ENCODE assay signal across 7 worm cellular contexts in genomic region chrIII:11738482-11738881, ce11.
A peak's percentile ranks its signal among the peaks of the same experiment; 100 is the strongest.
TF ChIP-seq lines count a peak whose summit lies in the region.

No protein-coding gene starts in this region.

TF ChIP-seq in whole organism, L1 larva, 84 proteins besides CTCF, POLR2A, EP300 and RAD21 (continues in another document):
- no peak for TF ChIP-seq hlh-17 (GFP tag; optimal IDR thresholded peaks at IDR 0.05; lab: Kevin White, UChicago; ENCODE audit: borderline replicate concordance)
- TF ChIP-seq lir-3 (tag; optimal IDR thresholded peaks at IDR 0.05; lab: Kevin White, UChicago; ENCODE audit: poor library complexity): no peak
- no peak for TF ChIP-seq unc-86 (tag; optimal IDR thresholded peaks at IDR 0.05; lab: Kevin White, UChicago)
- no peak for TF ChIP-seq pqm-1 (tag; optimal IDR thresholded peaks at IDR 0.05; lab: Kevin White, UChicago)
- TF ChIP-seq lsy-2 (tag; optimal IDR thresholded peaks at IDR 0.05; lab: Kevin White, UChicago): peak; percentile 57 to 65
- peak; percentile 80 for TF ChIP-seq nhr-71 (tag; optimal IDR thresholded peaks at IDR 0.05; lab: Kevin White, UChicago)
- no peak for TF ChIP-seq lin-15B (tag; optimal IDR thresholded peaks at IDR 0.05; lab: Kevin White, UChicago)
- peak in 2 of 6 experiments; percentile 6 to 65 for TF ChIP-seq elt-3 (tag; optimal IDR thresholded peaks at IDR 0.05; lab: Kevin White, UChicago)
- TF ChIP-seq unc-30 (tag; optimal IDR thresholded peaks at IDR 0.05; lab: Kevin White, UChicago): no peak
- TF ChIP-seq nhr-47 (tag; optimal IDR thresholded peaks at IDR 0.05; lab: Kevin White, UChicago): peak; percentile 38
- TF ChIP-seq ceh-88 (GFP tag; IDR thresholded peaks at IDR 0.05; lab: Robert Waterston, UW): no peak
- no peak for TF ChIP-seq pag-3 (tag; optimal IDR thresholded peaks at IDR 0.05; lab: Kevin White, UChicago; ENCODE audit: borderline replicate concordance, insufficient read depth)

TF ChIP-seq in whole organism, L2 larva, 48 proteins besides CTCF, POLR2A, EP300 and RAD21 (continues in another document):
- no peak for TF ChIP-seq nhr-23 (tag; optimal IDR thresholded peaks at IDR 0.05; lab: Kevin White, UChicago)
- peak; percentile 47 for TF ChIP-seq unc-55 (GFP tag; optimal IDR thresholded peaks at IDR 0.05; lab: Kevin White, UChicago)
- TF ChIP-seq ztf-11 (tag; optimal IDR thresholded peaks at IDR 0.05; lab: Kevin White, UChicago): no peak
- TF ChIP-seq dmd-4 (tag; optimal IDR thresholded peaks at IDR 0.05; lab: Kevin White, UChicago): no peak
- TF ChIP-seq ceh-16 (tag; optimal IDR thresholded peaks at IDR 0.05; lab: Kevin White, UChicago): no peak
- peak; percentile 90 for TF ChIP-seq sem-4 (tag; optimal IDR thresholded peaks at IDR 0.05; lab: Kevin White, UChicago)
- TF ChIP-seq C34F6.9 (tag; optimal IDR thresholded peaks at IDR 0.05; lab: Kevin White, UChicago): peak; percentile 37
- TF ChIP-seq ztf-4 (tag; optimal IDR thresholded peaks at IDR 0.05; lab: Kevin White, UChicago): peak; percentile 21
- TF ChIP-seq ztf-1 (GFP tag; conservative IDR thresholded peaks at IDR 0.05; lab: Robert Waterston, UW): no peak
- TF ChIP-seq nhr-11 (tag; optimal IDR thresholded peaks at IDR 0.05; lab: Kevin White, UChicago): no peak
- TF ChIP-seq unc-39 (tag; optimal IDR thresholded peaks at IDR 0.05; lab: Kevin White, UChicago): no peak
- TF ChIP-seq blmp-1 (tag; optimal IDR thresholded peaks at IDR 0.05; lab: Kevin White, UChicago; ENCODE audit: insufficient read depth): peak; percentile 33
- no peak for TF ChIP-seq ama-1 (optimal IDR thresholded peaks at IDR 0.05; lab: Kevin White, UChicago)
- peak; percentile 16 for TF ChIP-seq egl-27 (tag; optimal IDR thresholded peaks at IDR 0.05; lab: Kevin White, UChicago)

TF ChIP-seq in whole organism, L3 larva, 47 proteins besides CTCF, POLR2A, EP300 and RAD21:
- peak; percentile 17 for TF ChIP-seq lin-15B (tag; optimal IDR thresholded peaks at IDR 0.05; lab: Kevin White, UChicago)
- TF ChIP-seq ceh-28 (tag; optimal IDR thresholded peaks at IDR 0.05; lab: Kevin White, UChicago): no peak
- TF ChIP-seq ztf-11 (tag; optimal IDR thresholded peaks at IDR 0.05; lab: Kevin White, UChicago): no peak
- TF ChIP-seq lin-39 (tag; optimal IDR thresholded peaks at IDR 0.05; lab: Kevin White, UChicago): peak; percentile 73
- TF ChIP-seq elt-1 (tag; optimal IDR thresholded peaks at IDR 0.05; lab: Kevin White, UChicago): peak; percentile 24
- TF ChIP-seq mdl-1 (tag; optimal IDR thresholded peaks at IDR 0.05; lab: Kevin White, UChicago): peak; percentile 21
- TF ChIP-seq nfya-1 (tag; optimal IDR thresholded peaks at IDR 0.05; lab: Kevin White, UChicago; ENCODE audit: insufficient read depth): peak; percentile 73
- peak; percentile 11 for TF ChIP-seq hmg-11 (tag; optimal IDR thresholded peaks at IDR 0.05; lab: Kevin White, UChicago)

TF ChIP-seq in whole organism, L4 larva, 104 proteins besides CTCF, POLR2A, EP300 and RAD21 (continues in another document):
- peak in 1 of 2 experiments; percentile 3 for TF ChIP-seq hif-1 (tag; optimal IDR thresholded peaks at IDR 0.05; lab: Kevin White, UChicago)
- TF ChIP-seq ceh-20 (GFP tag; IDR thresholded peaks at IDR 0.05; lab: Robert Waterston, UW): peak; percentile 62; the same call in 1 of the 2 replicates
- peak; percentile 53 for TF ChIP-seq hlh-11 (tag; optimal IDR thresholded peaks at IDR 0.05; lab: Kevin White, UChicago)
- peak in 1 of 2 experiments; percentile 25 for TF ChIP-seq mdl-1 (tag; optimal IDR thresholded peaks at IDR 0.05; lab: Kevin White, UChicago)
- TF ChIP-seq nhr-11 (tag; optimal IDR thresholded peaks at IDR 0.05; lab: Kevin White, UChicago): no peak
- TF ChIP-seq arid-1 (GFP tag; conservative IDR thresholded peaks at IDR 0.05; lab: Robert Waterston, UW): no peak
- peak; percentile 87 for TF ChIP-seq hlh-30 (tag; optimal IDR thresholded peaks at IDR 0.05; lab: Kevin White, UChicago; ENCODE audit: insufficient read depth)
- TF ChIP-seq dve-1 (tag; optimal IDR thresholded peaks at IDR 0.05; lab: Kevin White, UChicago; ENCODE audit: insufficient read depth): peak; percentile 6
- no peak for TF ChIP-seq zip-2 (tag; optimal IDR thresholded peaks at IDR 0.05; lab: Kevin White, UChicago)
- peak; percentile 59 for TF ChIP-seq aha-1 (tag; lab: Kevin White, UChicago)
- peak; percentile 1 for TF ChIP-seq rbr-2 (tag; optimal IDR thresholded peaks at IDR 0.05; lab: Kevin White, UChicago)
- TF ChIP-seq dmd-6 (GFP tag; IDR thresholded peaks at IDR 0.05; lab: Robert Waterston, UW): peak; percentile 36
- no peak for TF ChIP-seq ztf-7 (tag; optimal IDR thresholded peaks at IDR 0.05; lab: Kevin White, UChicago)
- TF ChIP-seq madf-5 (GFP tag; IDR thresholded peaks at IDR 0.05; lab: Robert Waterston, UW): no peak
- TF ChIP-seq ceh-62 (tag; optimal IDR thresholded peaks at IDR 0.05; lab: Kevin White, UChicago): no peak

TF ChIP-seq in whole organism, late embryonic, 69 proteins besides CTCF, POLR2A, EP300 and RAD21:
- TF ChIP-seq unc-86 (tag; optimal IDR thresholded peaks at IDR 0.05; lab: Kevin White, UChicago) (no peak), npax-4 (tag; optimal IDR thresholded peaks at IDR 0.05; lab: Kevin White, UChicago) (no peak), hlh-8 (tag; optimal IDR thresholded peaks at IDR 0.05; lab: Kevin White, UChicago) (no peak), unc-3 (GFP tag; conservative IDR thresholded peaks at IDR 0.05; lab: Robert Waterston, UW) (no peak), unc-3 (tag; optimal IDR thresholded peaks at IDR 0.05; lab: Kevin White, UChicago) (no peak), ceh-30 (tag; optimal IDR thresholded peaks at IDR 0.05; lab: Kevin White, UChicago) (no peak), K02D7.2 (tag; optimal IDR thresholded peaks at IDR 0.05; lab: Kevin White, UChicago) (no peak), nfya-1 (tag; optimal IDR thresholded peaks at IDR 0.05; lab: Kevin White, UChicago) (peak; percentile 11), dmd-4 (tag; optimal IDR thresholded peaks at IDR 0.05; lab: Kevin White, UChicago; ENCODE audit: borderline replicate concordance) (no peak), eyg-1 (tag; optimal IDR thresholded peaks at IDR 0.05; lab: Kevin White, UChicago) (no peak), C38D4.7 (GFP tag; optimal IDR thresholded peaks at IDR 0.05; lab: Kevin White, UChicago) (no peak), pqm-1 (tag; optimal IDR thresholded peaks at IDR 0.05; lab: Kevin White, UChicago) (no peak), hlh-13 (GFP tag; optimal IDR thresholded peaks at IDR 0.05; lab: Kevin White, UChicago) (no peak), hlh-6 (tag; optimal IDR thresholded peaks at IDR 0.05; lab: Kevin White, UChicago) (no peak), ceh-18 (tag; optimal IDR thresholded peaks at IDR 0.05; lab: Kevin White, UChicago) (peak; percentile 24)

TF ChIP-seq in whole organism, mixed stage, embryonic, 35 proteins besides CTCF, POLR2A, EP300 and RAD21:
- TF ChIP-seq pha-4 (tag; optimal IDR thresholded peaks at IDR 0.05; lab: Kevin White, UChicago) (no peak), ces-1 (GFP tag; optimal IDR thresholded peaks at IDR 0.05; lab: Kevin White, UChicago) (peak; percentile 31), unc-62 (GFP tag; optimal IDR thresholded peaks at IDR 0.05; lab: Kevin White, UChicago) (no peak)
TF ChIP-seq in whole organism, mixed stage, embryonic: peak in this region for 1.

TF ChIP-seq in whole organism, young adult, 124 proteins besides CTCF, POLR2A, EP300 and RAD21 (continues in another document):
- TF ChIP-seq snpc-1.3 (tag; optimal IDR thresholded peaks at IDR 0.05; lab: Kevin White, UChicago; ENCODE audit: insufficient read depth): no peak
- TF ChIP-seq ccch-3 (GFP tag; optimal IDR thresholded peaks at IDR 0.05; lab: Kevin White, UChicago): no peak
- no peak for TF ChIP-seq ets-4 (GFP tag; optimal IDR thresholded peaks at IDR 0.05; lab: Kevin White, UChicago)
- TF ChIP-seq F55B11.4 (tag; optimal IDR thresholded peaks at IDR 0.05; lab: Kevin White, UChicago; ENCODE audit: borderline replicate concordance, insufficient read depth): no peak
- no peak for TF ChIP-seq tbp1 (GFP tag; optimal IDR thresholded peaks at IDR 0.05; lab: Kevin White, UChicago)
- TF ChIP-seq somi-1 (GFP tag; optimal IDR thresholded peaks at IDR 0.05; lab: Kevin White, UChicago): peak; percentile 80
- no peak for TF ChIP-seq ceh-58 (GFP tag; IDR thresholded peaks at IDR 0.05; lab: Robert Waterston, UW)
- no peak for TF ChIP-seq Y53F4B.3 (GFP tag; IDR thresholded peaks at IDR 0.05; lab: Robert Waterston, UW)
- TF ChIP-seq B0035.1 (tag; optimal IDR thresholded peaks at IDR 0.05; lab: Kevin White, UChicago): no peak
- TF ChIP-seq hmg-1.2 (GFP tag; IDR thresholded peaks at IDR 0.05; lab: Robert Waterston, UW): peak; percentile 42; the same call in 1 of the 2 replicates
- no peak for TF ChIP-seq attf-3 (GFP tag; conservative IDR thresholded peaks at IDR 0.05; lab: Robert Waterston, UW)
- no peak for TF ChIP-seq sea-2 (GFP tag; IDR thresholded peaks at IDR 0.05; lab: Robert Waterston, UW)
- TF ChIP-seq lin-40 (tag; optimal IDR thresholded peaks at IDR 0.05; lab: Kevin White, UChicago): peak; percentile 61
- no peak for TF ChIP-seq mxl-1 (tag; optimal IDR thresholded peaks at IDR 0.05; lab: Kevin White, UChicago)
- no peak for TF ChIP-seq snpc-4 (GFP tag; optimal IDR thresholded peaks at IDR 0.05; lab: Kevin White, UChicago)
- peak in 1 of 4 experiments; percentile 0 for TF ChIP-seq snpc-4 (tag; optimal IDR thresholded peaks at IDR 0.05; lab: Kevin White, UChicago)
- TF ChIP-seq nhr-27 (tag; optimal IDR thresholded peaks at IDR 0.05; lab: Kevin White, UChicago): no peak
- TF ChIP-seq attf-5 (GFP tag; optimal IDR thresholded peaks at IDR 0.05; lab: Kevin White, UChicago): no peak
- no peak for TF ChIP-seq snpc-3.4 (tag; optimal IDR thresholded peaks at IDR 0.05; lab: Kevin White, UChicago)
- no peak for TF ChIP-seq snpc-1.1 (tag; optimal IDR thresholded peaks at IDR 0.05; lab: Kevin White, UChicago; ENCODE audit: insufficient read depth)
- no peak for TF ChIP-seq nfya-1 (tag; optimal IDR thresholded peaks at IDR 0.05; lab: Kevin White, UChicago; ENCODE audit: borderline replicate concordance, insufficient read depth)
- no peak for TF ChIP-seq gei-17 (GFP tag; optimal IDR thresholded peaks at IDR 0.05; lab: Kevin White, UChicago)
- no peak for TF ChIP-seq T26A5.8 (tag; optimal IDR thresholded peaks at IDR 0.05; lab: Kevin White, UChicago)
- TF ChIP-seq dpl-1 (GFP tag; optimal IDR thresholded peaks at IDR 0.05; lab: Kevin White, UChicago): no peak
- TF ChIP-seq ztf-25 (GFP tag; IDR thresholded peaks at IDR 0.05; lab: Robert Waterston, UW): no peak
- no peak for TF ChIP-seq ztf-18 (tag; optimal IDR thresholded peaks at IDR 0.05; lab: Kevin White, UChicago)
- TF ChIP-seq B0261.1 (tag; optimal IDR thresholded peaks at IDR 0.05; lab: Kevin White, UChicago): no peak
- TF ChIP-seq hrde-1 (tag; optimal IDR thresholded peaks at IDR 0.05; lab: Kevin White, UChicago; ENCODE audit: borderline replicate concordance): no peak
- TF ChIP-seq him-1 (tag; optimal IDR thresholded peaks at IDR 0.05; lab: Kevin White, UChicago): no peak
- TF ChIP-seq efl-1 (GFP tag; optimal IDR thresholded peaks at IDR 0.05; lab: Kevin White, UChicago): no peak
- TF ChIP-seq repo-1 (tag; optimal IDR thresholded peaks at IDR 0.05; lab: Kevin White, UChicago): no peak
- TF ChIP-seq bed-2 (GFP tag; IDR thresholded peaks at IDR 0.05; lab: Robert Waterston, UW): no peak
